Fruit fly (Drosophila melanogaster) whole organism, embryonic: Measurements from ENCODE around the gene mrva.

Experiments
- Blimp-1 ChIP-seq: fragments of 200-800 bp; sonication (Bioruptor generic); optimal IDR thresholded peaks from 3 replicates; lab custom pipeline; 2018; ENCODE audit warnings: missing biosample characterization, missing genetic modification characterization, mild to moderate bottlenecking, moderate library complexity, missing genetic modification reagents
- Bteb2 ChIP-seq: fragments of 200-800 bp; sonication (Bioruptor generic); optimal IDR thresholded peaks from 2 replicates; lab custom pipeline; 2016; ENCODE audit warnings: missing biosample characterization, missing genetic modification characterization
- CG11723 ChIP-seq: fragments of 200-800 bp; sonication (Bioruptor generic); optimal IDR thresholded peaks from 2 replicates; lab custom pipeline; 2017; ENCODE audit warnings: missing biosample characterization, mild to moderate bottlenecking, missing genetic modification characterization
- CG12391 ChIP-seq: fragments of 200-800 bp; sonication (Bioruptor generic); optimal IDR thresholded peaks from 3 replicates; lab custom pipeline; 2018; ENCODE audit warnings: missing biosample characterization, mild to moderate bottlenecking, missing genetic modification characterization, moderate library complexity
- CG14014 ChIP-seq: fragments of 200-800 bp; sonication (Bioruptor generic); IDR thresholded peaks from 2 replicates; pipeline ENCODE4 v1.3.6; 2022; ENCODE audit warnings: missing biosample characterization, missing genetic modification characterization
- CG14441 ChIP-seq: fragments of 200-800 bp; sonication (Bioruptor generic); IDR thresholded peaks from 2 replicates; pipeline ENCODE4 v1.3.6; 2022; ENCODE audit warnings: missing biosample characterization, missing genetic modification characterization
- CG18262 ChIP-seq: fragments of 200-800 bp; optimal IDR thresholded peaks from 3 replicates; lab custom pipeline; 2019; ENCODE audit warnings: missing biosample characterization, mild to moderate bottlenecking, missing genetic modification characterization, moderate library complexity
- CG2678 ChIP-seq: fragments of 200-800 bp; sonication (Bioruptor generic); optimal IDR thresholded peaks from 3 replicates; lab custom pipeline; 2019; ENCODE audit warnings: missing biosample characterization, mild to moderate bottlenecking, missing genetic modification characterization, moderate library complexity
- CG30431 ChIP-seq: fragments of 200-800 bp; sonication (Bioruptor generic); optimal IDR thresholded peaks from 2 replicates; lab custom pipeline; 2017; ENCODE audit warnings: missing biosample characterization, missing genetic modification characterization
- CG3163 ChIP-seq: fragments of 200-800 bp; sonication (Bioruptor generic); optimal IDR thresholded peaks from 3 replicates; lab custom pipeline; 2016; ENCODE audit warnings: missing biosample characterization, missing genetic modification characterization
- CG32772 ChIP-seq: fragments of 200-800 bp; sonication (Bioruptor generic); IDR thresholded peaks from 2 replicates; pipeline ENCODE4 v1.3.6; 2022; ENCODE audit warnings: missing biosample characterization, missing genetic modification characterization
- CG3726 ChIP-seq: fragments of 200-800 bp; sonication (Bioruptor generic); IDR thresholded peaks from 3 replicates; pipeline ENCODE4, ENCODE4 v1.3.6; 2022; ENCODE audit warnings: missing biosample characterization, missing genetic modification characterization
- CG5245 ChIP-seq: fragments of 200-800 bp; sonication (Bioruptor generic); optimal IDR thresholded peaks from 3 replicates; lab custom pipeline; 2016; ENCODE audit warnings: missing biosample characterization, missing genetic modification characterization
- CG8290 ChIP-seq, 3 experiments: fragments of 200-800 bp; sonication (Bioruptor generic); optimal IDR thresholded peaks; 2 replicates each; lab custom pipeline; 2016 to 2019; ENCODE audit warnings: missing biosample characterization in 3 of 3, missing genetic modification characterization in 3 of 3, mild to moderate bottlenecking in 2 of 3, moderate library complexity in 1 of 3
- CG8388 ChIP-seq: fragments of 200-800 bp; sonication (Bioruptor generic); optimal IDR thresholded peaks from 2 replicates; lab custom pipeline; 2019; ENCODE audit warnings: missing biosample characterization, mild to moderate bottlenecking, missing genetic modification characterization, moderate library complexity
- CG8944 ChIP-seq: fragments of 200-800 bp; sonication (Bioruptor generic); optimal IDR thresholded peaks from 3 replicates; lab custom pipeline; 2016; ENCODE audit warnings: missing biosample characterization, missing genetic modification characterization
- CTCF ChIP-seq: fragments of 200-800 bp; sonication (Bioruptor generic); optimal IDR thresholded peaks from 2 replicates; lab custom pipeline; 2017; ENCODE audit warnings: missing biosample characterization, mild to moderate bottlenecking, missing genetic modification characterization, moderate library complexity
- Dad ChIP-seq: fragments of 200-800 bp; sonication (Bioruptor generic); optimal IDR thresholded peaks from 3 replicates; lab custom pipeline; 2016; ENCODE audit warnings: missing biosample characterization, missing genetic modification characterization
- Drgx ChIP-seq: fragments of 200-800 bp; sonication (Bioruptor generic); IDR thresholded peaks from 2 replicates; pipeline ENCODE4 v1.3.6; 2022; ENCODE audit warnings: missing biosample characterization, missing genetic modification characterization
- ERR ChIP-seq: fragments of 200-800 bp; sonication (Bioruptor generic); optimal IDR thresholded peaks from 2 replicates; lab custom pipeline; 2016; ENCODE audit warnings: missing biosample characterization, missing genetic modification characterization
- Elba2 ChIP-seq: fragments of 200-800 bp; sonication (Bioruptor generic); optimal IDR thresholded peaks from 3 replicates; lab custom pipeline; 2016; ENCODE audit warnings: missing biosample characterization, missing genetic modification characterization
- Fer3 ChIP-seq: fragments of 200-800 bp; sonication (Bioruptor generic); optimal IDR thresholded peaks from 2 replicates; lab custom pipeline; 2018; ENCODE audit warnings: missing biosample characterization, mild to moderate bottlenecking, missing genetic modification characterization, moderate library complexity
- HLHmδ ChIP-seq: fragments of 200-800 bp; sonication (Bioruptor generic); optimal IDR thresholded peaks from 2 replicates; lab custom pipeline; 2018; ENCODE audit warnings: missing biosample characterization, mild to moderate bottlenecking, missing genetic modification characterization, moderate library complexity
- Hr78 ChIP-seq, 2 experiments: fragments of 200-800 bp in 1 of 2; fragments of >200 bp in 1 of 2; sonication (Bioruptor generic) in 1 of 2; optimal IDR thresholded peaks; 2 replicates each; lab custom pipeline; 2017 to 2019; ENCODE audit warnings: missing biosample characterization in 2 of 2, missing genetic modification characterization in 2 of 2, mild to moderate bottlenecking in 1 of 2, moderate library complexity in 1 of 2
- NC2β ChIP-seq: fragments of 200-800 bp; sonication (Bioruptor generic); optimal IDR thresholded peaks from 2 replicates; lab custom pipeline; 2016; ENCODE audit warnings: missing biosample characterization, missing genetic modification characterization
- Ptx1 ChIP-seq: fragments of 200-800 bp; sonication (Bioruptor generic); IDR thresholded peaks from 2 replicates; pipeline ENCODE4 v1.3.6; 2022; ENCODE audit warnings: missing biosample characterization, missing genetic modification characterization
- Rfx ChIP-seq: fragments of 200-800 bp; sonication (Bioruptor generic); IDR thresholded peaks from 2 replicates; pipeline ENCODE4 v1.3.6; 2022; ENCODE audit warnings: missing biosample characterization, missing genetic modification characterization
- Scr ChIP-seq: fragments of 200-800 bp; sonication (Bioruptor generic); IDR thresholded peaks from 2 replicates; pipeline ENCODE4 v1.3.6; 2022; ENCODE audit warnings: missing biosample characterization, missing genetic modification characterization; ENCODE audit not compliant: partially characterized antibody
- Sin3A ChIP-seq: fragments of >200 bp; optimal IDR thresholded peaks from 2 replicates; lab custom pipeline; 2018
- Trl ChIP-seq, 3 experiments: fragments of >200 bp in 2 of 3; fragments of 200-800 bp in 1 of 3; sonication (Bioruptor generic) in 1 of 3; optimal IDR thresholded peaks; 2 replicates in 1 of 3; 3 replicates in 2 of 3; lab custom pipeline; 2016 to 2017; ENCODE audit warnings: missing biosample characterization in 1 of 3, missing genetic modification characterization in 1 of 3
- ash1 ChIP-seq: fragments of 200-800 bp; sonication (Bioruptor generic); optimal IDR thresholded peaks from 2 replicates; lab custom pipeline; 2018; ENCODE audit warnings: missing biosample characterization, mild to moderate bottlenecking, missing genetic modification characterization
- cg ChIP-seq: fragments of 200-800 bp; sonication (Bioruptor generic); optimal IDR thresholded peaks from 3 replicates; lab custom pipeline; 2019; ENCODE audit warnings: missing biosample characterization, mild to moderate bottlenecking, missing genetic modification characterization, moderate library complexity
- crol ChIP-seq: fragments of 200-800 bp; sonication (Bioruptor generic); IDR thresholded peaks from 2 replicates; pipeline ENCODE4 v1.3.6; 2022; ENCODE audit warnings: missing biosample characterization, missing genetic modification characterization
- dm ChIP-seq: fragments of 200-800 bp; sonication (Bioruptor generic); optimal IDR thresholded peaks from 3 replicates; lab custom pipeline; 2016; ENCODE audit warnings: missing biosample characterization, missing genetic modification characterization
- gro ChIP-seq: fragments of 200-800 bp; sonication (Bioruptor generic); optimal IDR thresholded peaks from 2 replicates; lab custom pipeline; 2016; ENCODE audit warnings: missing biosample characterization, missing genetic modification characterization
- gsb-n ChIP-seq: fragments of 200-800 bp; sonication (Bioruptor generic); optimal IDR thresholded peaks from 3 replicates; lab custom pipeline; 2018; ENCODE audit warnings: missing biosample characterization, mild to moderate bottlenecking, missing genetic modification characterization
- inv ChIP-seq: fragments of 200-800 bp; sonication (Bioruptor generic); IDR thresholded peaks from 2 replicates; pipeline ENCODE4 v1.3.6; 2022; ENCODE audit warnings: missing biosample characterization, missing genetic modification characterization; ENCODE audit not compliant: partially characterized antibody
- kni ChIP-seq: fragments of 200-800 bp; sonication (Bioruptor generic); optimal IDR thresholded peaks from 3 replicates; lab custom pipeline; 2017; ENCODE audit warnings: mild to moderate bottlenecking, missing biosample characterization, missing genetic modification reagents, missing genetic modification characterization
- lilli ChIP-seq: fragments of 200-800 bp; sonication (Bioruptor generic); optimal IDR thresholded peaks from 3 replicates; lab custom pipeline; 2016; ENCODE audit warnings: missing biosample characterization, missing genetic modification characterization
- nmo ChIP-seq: fragments of 200-800 bp; sonication (Bioruptor generic); optimal IDR thresholded peaks from 2 replicates; lab custom pipeline; 2018; ENCODE audit warnings: missing biosample characterization, mild to moderate bottlenecking, missing genetic modification characterization, moderate library complexity
- nom ChIP-seq: fragments of 200-800 bp; sonication (Bioruptor generic); optimal IDR thresholded peaks from 2 replicates; lab custom pipeline; 2017; ENCODE audit warnings: missing biosample characterization, missing genetic modification characterization, mild to moderate bottlenecking, moderate library complexity, missing genetic modification reagents
- p53 ChIP-seq: fragments of 200-800 bp; sonication (Bioruptor generic); optimal IDR thresholded peaks from 2 replicates; lab custom pipeline; 2016; ENCODE audit warnings: missing biosample characterization, missing genetic modification characterization
- peb ChIP-seq: fragments of 200-800 bp; sonication (Bioruptor generic); IDR thresholded peaks from 2 replicates; pipeline ENCODE4 v1.3.6; 2022; ENCODE audit warnings: missing biosample characterization, missing genetic modification characterization
- phol ChIP-seq: fragments of 200-800 bp; sonication (Bioruptor generic); optimal IDR thresholded peaks from 3 replicates; lab custom pipeline; 2018; ENCODE audit warnings: missing biosample characterization, mild to moderate bottlenecking, missing genetic modification characterization, moderate library complexity
- ranshi ChIP-seq: fragments of 200-800 bp; sonication (Bioruptor generic); IDR thresholded peaks from 2 replicates; pipeline ENCODE4 v1.3.6; 2022; ENCODE audit warnings: missing biosample characterization, missing genetic modification characterization
- sim ChIP-seq: fragments of 200-800 bp; sonication (Bioruptor generic); IDR thresholded peaks from 2 replicates; pipeline ENCODE4 v1.3.6; 2022; ENCODE audit warnings: missing biosample characterization, missing genetic modification characterization
- sqz ChIP-seq: fragments of 200-800 bp; sonication (Bioruptor generic); optimal IDR thresholded peaks from 3 replicates; lab custom pipeline; 2018; ENCODE audit warnings: missing biosample characterization, mild to moderate bottlenecking, missing genetic modification characterization
- tll ChIP-seq, 2 experiments: fragments of 200-800 bp in 1 of 2; fragments of >200 bp in 1 of 2; sonication (Bioruptor generic) in 1 of 2; optimal IDR thresholded peaks; 2 replicates each; lab custom pipeline; 2017 to 2019; ENCODE audit warnings: missing biosample characterization in 2 of 2, missing genetic modification characterization in 2 of 2, mild to moderate bottlenecking in 1 of 2, moderate library complexity in 1 of 2
- unc-4 ChIP-seq: fragments of 200-800 bp; sonication (Bioruptor generic); IDR thresholded peaks from 2 replicates; pipeline ENCODE4 v1.3.6; 2022; ENCODE audit warnings: missing biosample characterization, missing genetic modification characterization; ENCODE audit not compliant: partially characterized antibody
- zen ChIP-seq: fragments of 200-800 bp; sonication (Bioruptor generic); optimal IDR thresholded peaks from 3 replicates; lab custom pipeline; 2018; ENCODE audit warnings: missing biosample characterization, mild to moderate bottlenecking, missing genetic modification characterization, moderate library complexity

The mrva gene

DNA sequence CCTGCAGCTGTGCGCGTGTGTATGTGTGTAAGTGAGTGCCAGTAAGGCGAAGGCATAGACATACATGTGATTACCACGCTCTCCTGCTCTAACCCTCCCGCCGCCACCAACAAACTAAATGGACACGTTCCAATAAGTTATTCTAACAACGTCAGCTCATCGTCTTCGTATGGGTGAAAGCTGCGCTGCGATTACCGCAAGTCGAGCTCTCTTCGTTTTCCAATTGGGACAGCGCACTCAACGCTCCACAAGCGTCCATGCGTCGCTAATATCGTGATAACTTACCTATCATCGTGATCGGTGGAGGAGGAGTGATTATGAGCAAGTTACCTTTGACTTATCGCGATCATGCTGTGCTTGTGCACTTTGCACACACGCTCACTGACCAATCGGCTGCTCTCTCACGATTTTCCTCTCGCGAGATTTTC is 32.5 kb upstream of the mrva start (continued):
- TF ChIP-seq HLHmδ (GFP tag; lab: Kevin White, UChicago) = peak; percentile 42
- TF ChIP-seq sim (GFP tag; lab: Robert Waterston, UW) = no peak
- TF ChIP-seq sqz (GFP tag; lab: Kevin White, UChicago) = peak; percentile 67
- no peak for TF ChIP-seq peb (GFP tag; lab: Robert Waterston, UW)
- TF ChIP-seq CG8388 (GFP tag; lab: Kevin White, UChicago) = no peak
- no peak for TF ChIP-seq NC2β
- peak; percentile 41 for TF ChIP-seq phol
- no peak; the same call in 1 of the 2 replicates for TF ChIP-seq ranshi (GFP tag; lab: Robert Waterston, UW)
- TF ChIP-seq Rfx (GFP tag; lab: Robert Waterston, UW) = 0 out of 2 replicates have a peak, but pooled peaks have one; percentile 25
- TF ChIP-seq Sin3A (lab: Kevin White, UChicago) = no peak
- no peak for TF ChIP-seq p53 (GFP tag; lab: Kevin White, UChicago)
- peak; percentile 2 for TF ChIP-seq CG18262
- peak; percentile 86 for TF ChIP-seq cg (GFP tag; lab: Kevin White, UChicago)
- no peak for TF ChIP-seq CG8290 (GFP tag; optimal IDR thresholded peaks at IDR 0.05; lab: Kevin White, UChicago)
- peak in 1 of 2 experiments; percentile 8 for TF ChIP-seq CG8290 (tag; optimal IDR thresholded peaks at IDR 0.05; lab: Kevin White, UChicago)
- peak; percentile 31; the same call in 1 of the 2 replicates for TF ChIP-seq CG14441 (GFP tag; lab: Robert Waterston, UW)
- peak; percentile 62 for TF ChIP-seq Drgx (GFP tag; lab: Robert Waterston, UW)
- TF ChIP-seq Dad (GFP tag; lab: Kevin White, UChicago) = peak; percentile 23
- peak; percentile 8 for TF ChIP-seq dm (GFP tag; lab: Kevin White, UChicago)
- TF ChIP-seq CG2678 (tag; lab: Kevin White, UChicago) = peak; percentile 46
- TF ChIP-seq Elba2 (GFP tag; lab: Kevin White, UChicago) = peak; percentile 88
- TF ChIP-seq CG32772 (GFP tag; lab: Robert Waterston, UW) = no peak
- TF ChIP-seq Hr78 (GFP tag; optimal IDR thresholded peaks at IDR 0.05; lab: Kevin White, UChicago) = peak in 1 of 2 experiments; percentile 95
- peak; percentile 33 for TF ChIP-seq Blimp-1
- TF ChIP-seq Ptx1 (GFP tag; lab: Robert Waterston, UW) = 0 out of 2 replicates have a peak, but pooled peaks have one; percentile 20
- TF ChIP-seq CG14014 = no peak
- no peak for TF ChIP-seq CG3163
- no peak for TF ChIP-seq lilli (GFP tag; lab: Kevin White, UChicago)
- TF ChIP-seq CG12391 (tag; lab: Kevin White, UChicago) = no peak
- no peak for TF ChIP-seq tll (GFP tag; optimal IDR thresholded peaks at IDR 0.05; lab: Kevin White, UChicago)
- TF ChIP-seq kni (GFP tag; lab: Kevin White, UChicago) = peak; percentile 97
- no peak for TF ChIP-seq nmo
- TF ChIP-seq zen (tag; lab: Kevin White, UChicago) = no peak
- no peak; the same call in 1 of the 2 replicates for TF ChIP-seq unc-4 (GFP tag; lab: Robert Waterston, UW)
- peak; percentile 57 for TF ChIP-seq nom (GFP tag; lab: Kevin White, UChicago)
- peak; percentile 60 for TF ChIP-seq CTCF (GFP tag; lab: Kevin White, UChicago)
- TF ChIP-seq Fer3 (tag; lab: Kevin White, UChicago) = no peak
- peak; percentile 2 for TF ChIP-seq CG5245 (GFP tag; lab: Kevin White, UChicago)
- no peak for TF ChIP-seq ash1 (GFP tag; lab: Kevin White, UChicago)
- TF ChIP-seq gsb-n (tag; lab: Kevin White, UChicago) = peak; percentile 30
- TF ChIP-seq gro (GFP tag; lab: Kevin White, UChicago) = peak; percentile 40
- peak; percentile 91 for TF ChIP-seq crol (GFP tag; lab: Robert Waterston, UW)
- TF ChIP-seq Scr (GFP tag; lab: Robert Waterston, UW) = no peak
- TF ChIP-seq Trl (optimal IDR thresholded peaks at IDR 0.05; lab: Kevin White, UChicago) = peak; percentile 45 to 57
- TF ChIP-seq Trl (GFP tag; optimal IDR thresholded peaks at IDR 0.05; lab: Kevin White, UChicago) = no peak
- TF ChIP-seq CG3726 = no peak
- no peak for TF ChIP-seq CG30431 (GFP tag; lab: Kevin White, UChicago)
- no peak for TF ChIP-seq CG11723 (GFP tag; lab: Kevin White, UChicago)
- TF ChIP-seq ERR (GFP tag; lab: Kevin White, UChicago) = no peak
- no peak for TF ChIP-seq inv (GFP tag; lab: Robert Waterston, UW)
- no peak for TF ChIP-seq CG8944 (GFP tag; lab: Kevin White, UChicago)
- no peak for TF ChIP-seq Bteb2 (GFP tag; lab: Kevin White, UChicago)
